Worm (Caenorhabditis elegans) whole organism, L1 larva: ENCODE measurements around the gene bath-39.
A peak's percentile ranks its signal among the peaks of the same experiment; 100 is the strongest.

Experiments used
- C34B4.2 ChIP-seq: sonication (generic microtip); optimal IDR thresholded peaks from 2 replicates; lab custom pipeline; 2017; ENCODE audit warnings: mild to moderate bottlenecking, missing genetic modification characterization, missing compliant biosample characterization
- Y116A8C.19 ChIP-seq: sonication (generic microtip); optimal IDR thresholded peaks from 2 replicates; lab custom pipeline; 2016; ENCODE audit warnings: missing compliant biosample characterization, missing genetic modification characterization, borderline replicate concordance
- aha-1 ChIP-seq: fragments of 150-350 bp; optimal IDR thresholded peaks from 2 replicates; lab custom pipeline; 2014; ENCODE audit warnings: missing biosample characterization, missing genetic modification characterization
- aly-2 ChIP-seq: fragments of 150-350 bp; optimal IDR thresholded peaks from 2 replicates; lab custom pipeline; 2014; ENCODE audit warnings: missing biosample characterization, missing genetic modification characterization
- ceh-8 ChIP-seq: fragments of 200-800 bp; sonication (Bioruptor generic); optimal IDR thresholded peaks from 2 replicates; lab custom pipeline; 2018; ENCODE audit warnings: mild to moderate bottlenecking, missing genetic modification characterization, moderate library complexity, missing compliant biosample characterization
- ceh-82 ChIP-seq, 3 experiments: fragments of 150-350 bp in 1 of 3; sonication (generic microtip) in 2 of 3; optimal IDR thresholded peaks; 2 replicates each; lab custom pipeline; 2014 to 2017; ENCODE audit warnings: missing biosample characterization in 3 of 3, missing genetic modification characterization in 3 of 3
- efl-3 ChIP-seq: fragments of 200-800 bp; sonication (Bioruptor generic); optimal IDR thresholded peaks from 2 replicates; lab custom pipeline; 2018; ENCODE audit warnings: mild to moderate bottlenecking, missing genetic modification characterization, missing compliant biosample characterization
- elt-2 ChIP-seq: sonication (generic microtip); optimal IDR thresholded peaks from 2 replicates; lab custom pipeline; 2016; ENCODE audit warnings: missing genetic modification characterization, mild to moderate bottlenecking, inconsistent platforms, missing compliant biosample characterization, missing genetic modification reagents
- ets-5 ChIP-seq: fragments of 200-800 bp; sonication (Bioruptor generic); IDR thresholded peaks from 2 replicates; pipeline ENCODE4 v1.3.6; 2022; ENCODE audit warnings: missing genetic modification characterization, missing compliant biosample characterization
- fkh-4 ChIP-seq: sonication (generic microtip); optimal IDR thresholded peaks from 2 replicates; lab custom pipeline; 2016; ENCODE audit warnings: missing compliant biosample characterization, missing genetic modification characterization, borderline replicate concordance
- fkh-8 ChIP-seq: sonication (generic microtip); optimal IDR thresholded peaks from 2 replicates; lab custom pipeline; 2016; ENCODE audit warnings: mild to moderate bottlenecking, missing genetic modification characterization, missing compliant biosample characterization
- grh-1 ChIP-seq: fragments of 200-800 bp; sonication (Bioruptor generic); IDR thresholded peaks from 2 replicates; pipeline ENCODE4 v1.3.6; 2022; ENCODE audit warnings: missing genetic modification reagents, missing genetic modification characterization, missing compliant biosample characterization
- irx-1 ChIP-seq: sonication (generic microtip); optimal IDR thresholded peaks from 2 replicates; lab custom pipeline; 2016; ENCODE audit warnings: missing genetic modification characterization, missing compliant biosample characterization
- lin-13 ChIP-seq: fragments of 150-350 bp; optimal IDR thresholded peaks from 2 replicates; lab custom pipeline; 2014; ENCODE audit warnings: missing biosample characterization, missing genetic modification reagents, missing genetic modification characterization
- lin-35 ChIP-seq, 2 experiments: fragments of 150-350 bp; optimal IDR thresholded peaks; 2 replicates each; lab custom pipeline; 2014; ENCODE audit warnings: missing biosample characterization in 2 of 2, missing genetic modification characterization in 2 of 2, missing genetic modification reagents in 2 of 2
- lin-39 ChIP-seq: fragments of 150-350 bp; optimal IDR thresholded peaks from 2 replicates; lab custom pipeline; 2014; ENCODE audit warnings: missing biosample characterization, missing genetic modification reagents, missing genetic modification characterization
- lsy-2 ChIP-seq, 2 experiments: fragments of 150-350 bp; optimal IDR thresholded peaks; 2 replicates each; lab custom pipeline; 2014; ENCODE audit warnings: missing biosample characterization in 2 of 2, missing genetic modification characterization in 2 of 2
- mab-9 ChIP-seq: fragments of 200-800 bp; sonication (Bioruptor generic); IDR thresholded peaks from 2 replicates; pipeline ENCODE4 v1.3.6; 2022; ENCODE audit warnings: missing genetic modification reagents, missing genetic modification characterization, missing compliant biosample characterization
- nhr-12 ChIP-seq: sonication (generic microtip); optimal IDR thresholded peaks from 2 replicates; lab custom pipeline; 2017; ENCODE audit warnings: missing biosample characterization, missing genetic modification characterization
- nhr-237 ChIP-seq: fragments of 150-350 bp; optimal IDR thresholded peaks from 2 replicates; lab custom pipeline; 2014; ENCODE audit warnings: missing biosample characterization, missing genetic modification characterization
- nhr-77 ChIP-seq: fragments of 150-350 bp; optimal IDR thresholded peaks from 2 replicates; lab custom pipeline; 2014; ENCODE audit warnings: missing biosample characterization, missing genetic modification characterization
- nhr-84 ChIP-seq: sonication (generic microtip); optimal IDR thresholded peaks from 2 replicates; lab custom pipeline; 2017; ENCODE audit warnings: missing biosample characterization, missing genetic modification characterization
- pqm-1 ChIP-seq: sonication (generic microtip); optimal IDR thresholded peaks from 3 replicates; lab custom pipeline; 2017; ENCODE audit warnings: missing biosample characterization, missing genetic modification characterization
- rnt-1 ChIP-seq: sonication (generic microtip); optimal IDR thresholded peaks from 2 replicates; lab custom pipeline; 2016; ENCODE audit warnings: mild to moderate bottlenecking, missing genetic modification characterization, moderate library complexity, missing compliant biosample characterization
- skn-1 ChIP-seq: fragments of 150-350 bp; optimal IDR thresholded peaks from 2 replicates; lab custom pipeline; 2014; ENCODE audit warnings: missing biosample characterization, missing genetic modification characterization
- sptf-1 ChIP-seq: fragments of 150-350 bp; optimal IDR thresholded peaks from 2 replicates; lab custom pipeline; 2014; ENCODE audit warnings: missing biosample characterization, missing genetic modification characterization
- unc-30 ChIP-seq: sonication (generic microtip); optimal IDR thresholded peaks from 2 replicates; lab custom pipeline; 2017; ENCODE audit warnings: missing biosample characterization, missing genetic modification characterization
- unc-62 ChIP-seq: fragments of 150-350 bp; optimal IDR thresholded peaks from 2 replicates; lab custom pipeline; 2014; ENCODE audit warnings: missing biosample characterization, missing genetic modification reagents, missing genetic modification characterization
- unc-86 ChIP-seq: sonication (generic microtip); optimal IDR thresholded peaks from 2 replicates; lab custom pipeline; 2016; ENCODE audit warnings: missing genetic modification characterization, missing compliant biosample characterization
- unc-98 ChIP-seq: fragments of 200-800 bp; sonication (Bioruptor generic); IDR thresholded peaks from 2 replicates; pipeline ENCODE4 v1.3.6; 2022; ENCODE audit warnings: missing genetic modification characterization, missing compliant biosample characterization
- xbp-1 ChIP-seq: sonication (generic microtip); optimal IDR thresholded peaks from 2 replicates; lab custom pipeline; 2016; ENCODE audit warnings: missing genetic modification characterization, missing compliant biosample characterization
- ztf-11 ChIP-seq, 2 experiments: sonication (generic microtip); optimal IDR thresholded peaks; 2 replicates each; lab custom pipeline; 2016 to 2017; ENCODE audit warnings: missing genetic modification characterization in 2 of 2, missing biosample characterization in 1 of 2, missing compliant biosample characterization in 1 of 2
- ztf-4 ChIP-seq: fragments of 150-350 bp; optimal IDR thresholded peaks from 2 replicates; lab custom pipeline; 2014; ENCODE audit warnings: missing biosample characterization, missing genetic modification characterization

bath-39 gene

ce11 chrV:13415462-13415861, 43.8 kb upstream of the bath-39 start:
- TF ChIP-seq ceh-8: peak; percentile 71
- TF ChIP-seq ets-5: no peak

ce11 chrV:13416076-13416475, 43.2 kb upstream of the bath-39 start:
- no peak for TF ChIP-seq irx-1 (tag; lab: Kevin White, UChicago)
- no peak for TF ChIP-seq unc-62
- TF ChIP-seq aly-2: no peak
- no peak for TF ChIP-seq unc-86 (tag; lab: Kevin White, UChicago)
- TF ChIP-seq ztf-4 (tag; lab: Kevin White, UChicago): peak; percentile 17
- no peak for TF ChIP-seq sptf-1
- TF ChIP-seq, all 84 proteins: peak for 1

ce11 chrV:13417513-13417912, 41.7 kb upstream of the bath-39 start, which contains the start of gene F53F1.6:
Gene F53F1.6, minus strand, starts transcription at chrV:13417613.
- no peak for TF ChIP-seq ztf-11 (tag; optimal IDR thresholded peaks at IDR 0.05; lab: Kevin White, UChicago)

ce11 chrV:13420640-13421039, 38.6 kb upstream of the bath-39 start, which contains the start of gene srv-8:
Gene srv-8, minus strand, starts transcription at chrV:13420740.
- peak; percentile 45 for TF ChIP-seq fkh-8 (tag; lab: Kevin White, UChicago)
- no peak for TF ChIP-seq skn-1 (tag; lab: Kevin White, UChicago)

ce11 chrV:13421697-13422096, 37.6 kb upstream of the bath-39 start:
- TF ChIP-seq sptf-1 (no peak), elt-2 (tag; lab: Kevin White, UChicago) (peak; percentile 90)

ce11 chrV:13423045-13423444, 36.2 kb upstream of the bath-39 start, which contains the start of gene srv-9:
Gene srv-9, minus strand, starts transcription at chrV:13423145.
- TF ChIP-seq ceh-82 (tag; optimal IDR thresholded peaks at IDR 0.05; lab: Kevin White, UChicago): no peak

DNA sequence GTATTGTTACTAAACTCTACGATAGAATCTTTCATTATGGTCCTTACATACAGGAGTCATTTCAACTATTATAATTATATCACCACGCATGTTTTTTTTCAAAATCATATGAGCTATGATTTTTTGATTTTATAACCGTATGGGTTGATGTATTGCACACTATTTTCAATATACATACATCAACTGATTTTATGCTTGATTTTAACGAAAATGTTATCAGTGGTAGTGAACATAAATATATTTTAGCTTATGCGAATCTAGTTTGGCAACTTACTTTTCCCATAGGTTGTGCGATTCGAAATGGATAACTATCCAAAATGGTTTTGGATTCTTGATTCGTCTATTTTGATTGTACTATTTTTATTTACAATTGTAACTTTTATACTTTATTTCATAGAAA, 35.7 kb upstream of the bath-39 start, which contains the start of gene srv-10:
srv-10 (plus strand) TSS at position 301 of the 400 bp plus-strand sequence.
- TF ChIP-seq unc-98 (GFP tag; lab: Robert Waterston, UW) (no peak), nhr-84 (no peak), mab-9 (GFP tag; lab: Robert Waterston, UW) (no peak), nhr-12 (tag; lab: Kevin White, UChicago) (no peak)
- TF ChIP-seq, all 84 proteins: peak for 0

- TF ChIP-seq lin-35 (GFP tag; optimal IDR thresholded peaks at IDR 0.05; lab: Kevin White, UChicago): no peak
- no peak for TF ChIP-seq grh-1 (GFP tag; lab: Robert Waterston, UW)
- no peak for TF ChIP-seq ceh-8
- no peak for TF ChIP-seq lsy-2 (tag; optimal IDR thresholded peaks at IDR 0.05; lab: Kevin White, UChicago)
- TF ChIP-seq Y116A8C.19: no peak
- TF ChIP-seq fkh-4 (tag; lab: Kevin White, UChicago): no peak
- TF ChIP-seq C34B4.2 (tag; lab: Kevin White, UChicago): no peak
- TF ChIP-seq lin-39 (tag; lab: Kevin White, UChicago): no peak
- TF ChIP-seq unc-30: no peak
- no peak for TF ChIP-seq pqm-1 (tag; lab: Kevin White, UChicago)
- no peak for TF ChIP-seq lin-13
- TF ChIP-seq rnt-1 (tag; lab: Kevin White, UChicago): no peak
- TF ChIP-seq irx-1 (tag; lab: Kevin White, UChicago): no peak
- no peak for TF ChIP-seq aha-1 (tag; lab: Kevin White, UChicago)
- no peak for TF ChIP-seq xbp-1 (tag; lab: Kevin White, UChicago)
- no peak for TF ChIP-seq nhr-77 (tag; lab: Kevin White, UChicago)
- TF ChIP-seq nhr-237 (tag; lab: Kevin White, UChicago): no peak
- TF ChIP-seq efl-3 (GFP tag; lab: Kevin White, UChicago): no peak
These were observed 32.5 kb upstream of the bath-39 start, which contains the start of gene srd-18 for ce11 chrV:13426764-13427163. Gene srd-18, minus strand, starts transcription at chrV:13426864.
